Fruit fly (Drosophila melanogaster): ENCODE data around the gene CCHa2.

- TF ChIP-seq cic (GFP tag; optimal IDR thresholded peaks at IDR 0.05), result no peak
- no peak for TF ChIP-seq CG1620 (GFP tag; optimal IDR thresholded peaks at IDR 0.05)
- no peak for TF ChIP-seq ovo (GFP tag; optimal IDR thresholded peaks at IDR 0.05)
- no peak for TF ChIP-seq Hr96 (GFP tag; optimal IDR thresholded peaks at IDR 0.05)
- no peak for TF ChIP-seq kay (GFP tag; ENCODE audit: borderline replicate concordance)
- TF ChIP-seq CG7045 (GFP tag; optimal IDR thresholded peaks at IDR 0.05), result no peak
- TF ChIP-seq CG7101 (tag; optimal IDR thresholded peaks at IDR 0.05), result no peak
- no peak for TF ChIP-seq CG12768 (GFP tag; optimal IDR thresholded peaks at IDR 0.05)
- no peak for TF ChIP-seq CG14711 (tag; optimal IDR thresholded peaks at IDR 0.05)
- no peak for TF ChIP-seq toe (GFP tag; optimal IDR thresholded peaks at IDR 0.05)
- TF ChIP-seq bab1 (GFP tag; optimal IDR thresholded peaks at IDR 0.05), result no peak
- TF ChIP-seq Crg-1 (GFP tag; optimal IDR thresholded peaks at IDR 0.05), result no peak
Measured at dm6 chr3R:13356960-13357359, 38.0 kb downstream of the CCHa2 start.

Data from whole organism, adult.